Worm (Caenorhabditis elegans): ENCODE data around the gene egg-2.
A peak's percentile ranks its signal among the peaks of the same experiment; 100 is the strongest.

- TF ChIP-seq mep-1 (tag; optimal IDR thresholded peaks at IDR 0.05) (peak; percentile 19), fkh-10 (GFP tag; optimal IDR thresholded peaks at IDR 0.05) (no peak), unc-130 (GFP tag; optimal IDR thresholded peaks at IDR 0.05) (no peak), dpl-1 (GFP tag; optimal IDR thresholded peaks at IDR 0.05) (peak; percentile 67), ama-1 (optimal IDR thresholded peaks at IDR 0.05) (no peak), mdl-1 (tag; optimal IDR thresholded peaks at IDR 0.05) (no peak), snpc-4 (tag; optimal IDR thresholded peaks at IDR 0.05) (no peak), daf-16 (GFP tag; optimal IDR thresholded peaks at IDR 0.05) (no peak), daf-16 (tag; optimal IDR thresholded peaks at IDR 0.05) (no peak)
These were observed 39.2 kb downstream of the egg-2 start, which contains the start of gene rfl-1 for ce11 chrIII:7021156-7021637.

Data from whole organism, L4 larva.